Worm (Caenorhabditis elegans) whole organism, early embryonic: ENCODE results near the gene W05H5.1.
A peak's percentile ranks its signal among the peaks of the same experiment; 100 is the strongest.

ENCODE experiments used
- B0310.2 ChIP-seq: sonication (generic microtip); optimal IDR thresholded peaks from 2 replicates; lab custom pipeline; 2016; ENCODE audit warnings: mild to moderate bottlenecking, missing genetic modification characterization, missing compliant biosample characterization
- F13C5.2 ChIP-seq: sonication (generic microtip); optimal IDR thresholded peaks from 2 replicates; lab custom pipeline; 2017; ENCODE audit warnings: mild to moderate bottlenecking, missing genetic modification characterization, inconsistent platforms, missing compliant biosample characterization
- aly-1 ChIP-seq: sonication (generic microtip); optimal IDR thresholded peaks from 2 replicates; lab custom pipeline; 2016; ENCODE audit warnings: missing genetic modification characterization, missing compliant biosample characterization
- ama-1 ChIP-seq: fragments of 150-350 bp; optimal IDR thresholded peaks from 2 replicates; lab custom pipeline; 2014
- ceh-13 ChIP-seq: fragments of 200-800 bp; sonication (Bioruptor generic); optimal IDR thresholded peaks from 2 replicates; lab custom pipeline; 2018; ENCODE audit warnings: mild to moderate bottlenecking, missing genetic modification characterization, missing compliant biosample characterization
- ceh-36 ChIP-seq: sonication (generic microtip); optimal IDR thresholded peaks from 2 replicates; lab custom pipeline; 2016; ENCODE audit warnings: missing genetic modification characterization, inconsistent platforms, missing compliant biosample characterization
- ets-7 ChIP-seq: sonication (generic microtip); optimal IDR thresholded peaks from 2 replicates; lab custom pipeline; 2016; ENCODE audit warnings: missing genotype, missing genetic modification characterization, missing compliant biosample characterization
- flt-1 ChIP-seq: fragments of 200-800 bp; sonication (Bioruptor generic); IDR thresholded peaks from 2 replicates; pipeline ENCODE4 v1.3.6; 2022; ENCODE audit warnings: missing genetic modification characterization, missing compliant biosample characterization
- hmbx-1 ChIP-seq: sonication (generic microtip); optimal IDR thresholded peaks from 2 replicates; lab custom pipeline; 2016; ENCODE audit warnings: mild to moderate bottlenecking, missing genetic modification characterization, missing compliant biosample characterization
- hmg-4 ChIP-seq: fragments of 200-800 bp; sonication (Bioruptor generic); optimal IDR thresholded peaks from 2 replicates; lab custom pipeline; 2018; ENCODE audit warnings: mild to moderate bottlenecking, missing genetic modification characterization, missing compliant biosample characterization
- hnd-1 ChIP-seq: sonication (generic microtip); optimal IDR thresholded peaks from 2 replicates; lab custom pipeline; 2016; ENCODE audit warnings: missing genetic modification characterization, missing compliant biosample characterization
- pes-1 ChIP-seq: fragments of 200-800 bp; sonication (Bioruptor generic); IDR thresholded peaks from 2 replicates; pipeline ENCODE4 v1.3.6; 2022; ENCODE audit warnings: missing genetic modification reagents, missing genetic modification characterization, missing compliant biosample characterization
- scrt-1 ChIP-seq: fragments of 200-800 bp; sonication (Bioruptor generic); IDR thresholded peaks from 2 replicates; pipeline ENCODE4 v1.3.6; 2022; ENCODE audit warnings: missing genetic modification characterization, missing compliant biosample characterization
- sea-1 ChIP-seq: fragments of 200-800 bp; sonication (Bioruptor generic); conservative IDR thresholded peaks from 2 replicates; pipeline ENCODE4 v1.3.6; 2022; ENCODE audit warnings: missing genetic modification characterization, missing compliant biosample characterization
- tbx-11 ChIP-seq: fragments of 200-800 bp; sonication (Bioruptor generic); IDR thresholded peaks from 2 replicates; pipeline ENCODE4 v1.3.6; 2022; ENCODE audit warnings: missing genetic modification characterization, missing compliant biosample characterization
- tbx-37 ChIP-seq: fragments of 200-800 bp; sonication (Bioruptor generic); conservative IDR thresholded peaks from 2 replicates; pipeline ENCODE4 v1.3.6; 2022; ENCODE audit warnings: missing genetic modification reagents, missing genetic modification characterization, missing compliant biosample characterization
- tra-4 ChIP-seq: sonication (generic microtip); optimal IDR thresholded peaks from 2 replicates; lab custom pipeline; 2017; ENCODE audit warnings: missing genetic modification characterization, missing compliant biosample characterization

W05H5.1 gene

ce11 chrII:12481645-12482044 lies 37.1 kb upstream of the W05H5.1 start:
- TF ChIP-seq scrt-1, result no peak
- no peak for TF ChIP-seq sea-1
- no peak for TF ChIP-seq B0310.2 (tag; lab: Kevin White, UChicago)
- no peak for TF ChIP-seq tbx-37 (GFP tag; lab: Robert Waterston, UW)
- TF ChIP-seq ets-7, result no peak
- TF ChIP-seq ama-1 (lab: Kevin White, UChicago), result no peak

ce11 chrII:12480811-12481210 lies 36.2 kb upstream of the W05H5.1 start, which contains the start of gene arrd-9:
arrd-9 (minus strand) TSS chrII:12480911.
- TF ChIP-seq hmg-4 (GFP tag; lab: Kevin White, UChicago), result no peak
- TF ChIP-seq sea-1, result no peak
- TF ChIP-seq tbx-37 (GFP tag; lab: Robert Waterston, UW), result no peak
- no peak for TF ChIP-seq hnd-1 (tag; lab: Kevin White, UChicago)
- no peak for TF ChIP-seq aly-1 (tag; lab: Kevin White, UChicago)
- TF ChIP-seq ama-1 (lab: Kevin White, UChicago), result no peak
- no peak for TF ChIP-seq flt-1 (GFP tag; lab: Robert Waterston, UW)
- no peak for TF ChIP-seq scrt-1
- TF ChIP-seq pes-1 (GFP tag; lab: Robert Waterston, UW), result no peak
- no peak for TF ChIP-seq ets-7
- TF ChIP-seq tra-4 (tag; lab: Kevin White, UChicago), result no peak
- no peak for TF ChIP-seq ceh-36 (tag; lab: Kevin White, UChicago)
- no peak for TF ChIP-seq ceh-13 (GFP tag; lab: Kevin White, UChicago)
- no peak for TF ChIP-seq tbx-11 (GFP tag; lab: Robert Waterston, UW)
- no peak for TF ChIP-seq B0310.2 (tag; lab: Kevin White, UChicago)
- TF ChIP-seq hmbx-1 (tag; lab: Kevin White, UChicago), result no peak
- no peak for TF ChIP-seq F13C5.2 (tag; lab: Kevin White, UChicago)

ce11 chrII:12473406-12473805 lies 28.8 kb upstream of the W05H5.1 start, which contains the start of gene srg-17:
srg-17 (plus strand) TSS chrII:12473706.
- no peak for TF ChIP-seq scrt-1
- TF ChIP-seq B0310.2 (tag; lab: Kevin White, UChicago), result no peak
- TF ChIP-seq F13C5.2 (tag; lab: Kevin White, UChicago), result no peak
- TF ChIP-seq ama-1 (lab: Kevin White, UChicago), result no peak
- no peak for TF ChIP-seq hnd-1 (tag; lab: Kevin White, UChicago)
- no peak for TF ChIP-seq pes-1 (GFP tag; lab: Robert Waterston, UW)
- no peak for TF ChIP-seq ets-7
- no peak for TF ChIP-seq sea-1
- TF ChIP-seq tra-4 (tag; lab: Kevin White, UChicago), result no peak
- no peak for TF ChIP-seq ceh-36 (tag; lab: Kevin White, UChicago)
- no peak for TF ChIP-seq hmbx-1 (tag; lab: Kevin White, UChicago)
- no peak for TF ChIP-seq hmg-4 (GFP tag; lab: Kevin White, UChicago)
- TF ChIP-seq flt-1 (GFP tag; lab: Robert Waterston, UW), result no peak
- TF ChIP-seq tbx-37 (GFP tag; lab: Robert Waterston, UW), result no peak
- TF ChIP-seq aly-1 (tag; lab: Kevin White, UChicago), result no peak
- no peak for TF ChIP-seq tbx-11 (GFP tag; lab: Robert Waterston, UW)

- TF ChIP-seq B0310.2 (tag; lab: Kevin White, UChicago) (no peak), sea-1 (no peak), tbx-37 (GFP tag; lab: Robert Waterston, UW) (no peak), flt-1 (GFP tag; lab: Robert Waterston, UW) (no peak), scrt-1 (no peak), hmg-4 (GFP tag; lab: Kevin White, UChicago) (no peak), F13C5.2 (tag; lab: Kevin White, UChicago) (no peak), hmbx-1 (tag; lab: Kevin White, UChicago) (no peak), hnd-1 (tag; lab: Kevin White, UChicago) (no peak), ama-1 (lab: Kevin White, UChicago) (no peak), aly-1 (tag; lab: Kevin White, UChicago) (no peak), tbx-11 (GFP tag; lab: Robert Waterston, UW) (no peak), ets-7 (no peak), ceh-13 (GFP tag; lab: Kevin White, UChicago) (no peak), pes-1 (GFP tag; lab: Robert Waterston, UW) (no peak), ceh-36 (tag; lab: Kevin White, UChicago) (no peak)
These were observed 26.7 kb upstream of the W05H5.1 start, which contains the start of the genes F15A4.5 and phat-8 for ce11 chrII:12471138-12471855. F15A4.5 (minus strand) TSS chrII:12471238. phat-8 (plus strand) TSS chrII:12471805.

- TF ChIP-seq ceh-36 (tag; lab: Kevin White, UChicago) (peak; percentile 63), B0310.2 (tag; lab: Kevin White, UChicago) (no peak)
These were observed 22.5 kb upstream of the W05H5.1 start, which contains the start of gene srg-16 for ce11 chrII:12467047-12467446. srg-16 (plus strand) TSS chrII:12467133.

- TF ChIP-seq pes-1 (GFP tag; lab: Robert Waterston, UW), result no peak
- no peak for TF ChIP-seq hmg-4 (GFP tag; lab: Kevin White, UChicago)
- no peak for TF ChIP-seq aly-1 (tag; lab: Kevin White, UChicago)
- TF ChIP-seq flt-1 (GFP tag; lab: Robert Waterston, UW), result no peak
- no peak for TF ChIP-seq tbx-37 (GFP tag; lab: Robert Waterston, UW)
- TF ChIP-seq hmbx-1 (tag; lab: Kevin White, UChicago), result no peak
- no peak for TF ChIP-seq F13C5.2 (tag; lab: Kevin White, UChicago)
- TF ChIP-seq ceh-36 (tag; lab: Kevin White, UChicago), result no peak
- TF ChIP-seq ceh-13 (GFP tag; lab: Kevin White, UChicago), result no peak
These were observed 21.0 kb upstream of the W05H5.1 start, which contains the start of gene sre-37 for ce11 chrII:12465557-12465956. sre-37 (plus strand) TSS chrII:12465857.

- no peak for TF ChIP-seq tra-4 (tag; lab: Kevin White, UChicago)
- no peak for TF ChIP-seq hmbx-1 (tag; lab: Kevin White, UChicago)
- no peak for TF ChIP-seq hmg-4 (GFP tag; lab: Kevin White, UChicago)
- no peak for TF ChIP-seq ceh-36 (tag; lab: Kevin White, UChicago)
- TF ChIP-seq tbx-11 (GFP tag; lab: Robert Waterston, UW), result no peak
- TF ChIP-seq ama-1 (lab: Kevin White, UChicago), result no peak
- TF ChIP-seq hnd-1 (tag; lab: Kevin White, UChicago), result no peak
- no peak for TF ChIP-seq flt-1 (GFP tag; lab: Robert Waterston, UW)
- no peak for TF ChIP-seq B0310.2 (tag; lab: Kevin White, UChicago)
- TF ChIP-seq sea-1, result no peak
- no peak for TF ChIP-seq F13C5.2 (tag; lab: Kevin White, UChicago)
- no peak for TF ChIP-seq ets-7
- no peak for TF ChIP-seq aly-1 (tag; lab: Kevin White, UChicago)
- TF ChIP-seq tbx-37 (GFP tag; lab: Robert Waterston, UW), result no peak
- no peak for TF ChIP-seq ceh-13 (GFP tag; lab: Kevin White, UChicago)
These were observed 17.7 kb upstream of the W05H5.1 start, which contains the start of gene F15A4.2 for ce11 chrII:12462244-12462643. F15A4.2 (plus strand) TSS chrII:12462544.
